Worm (Caenorhabditis elegans) whole organism, late embryonic: ENCODE data around the gene lin-5.

Source experiments
- fax-1 ChIP-seq: sonication (generic microtip); optimal IDR thresholded peaks from 2 replicates; lab custom pipeline; 2016; ENCODE audit warnings: missing genotype, missing genetic modification characterization, missing compliant biosample characterization
- fkh-10 ChIP-seq: fragments of 150-350 bp; optimal IDR thresholded peaks from 2 replicates; lab custom pipeline; 2014; ENCODE audit warnings: missing biosample characterization, missing genetic modification reagents, missing genetic modification characterization
- hlh-30 ChIP-seq: sonication (generic microtip); optimal IDR thresholded peaks from 2 replicates; lab custom pipeline; 2017; ENCODE audit warnings: antibody characterized with exemption, missing genetic modification characterization, missing compliant biosample characterization; ENCODE audit not compliant: insufficient read depth
- pag-3 ChIP-seq: sonication (generic microtip); optimal IDR thresholded peaks from 2 replicates; lab custom pipeline; 2016; ENCODE audit warnings: missing compliant biosample characterization, missing genetic modification characterization, borderline replicate concordance
- pha-4 ChIP-seq: fragments of 150-350 bp; optimal IDR thresholded peaks from 2 replicates; lab custom pipeline; 2018; ENCODE audit warnings: missing biosample characterization, missing genetic modification reagents, missing genetic modification characterization
- unc-42 ChIP-seq: sonication (generic microtip); optimal IDR thresholded peaks from 2 replicates; lab custom pipeline; 2016; ENCODE audit warnings: missing genotype, missing genetic modification characterization, missing compliant biosample characterization

ce11 chrII:7815406-7815805, 45.0 kb upstream of the lin-5 start:
- TF ChIP-seq fkh-10 (GFP tag; lab: Kevin White, UChicago) (no peak), hlh-30 (tag; lab: Kevin White, UChicago) (no peak), unc-42 (tag; lab: Kevin White, UChicago) (no peak), fax-1 (no peak), pha-4 (tag; lab: Kevin White, UChicago) (no peak), pag-3 (tag; lab: Kevin White, UChicago) (no peak)
